Worm (Caenorhabditis elegans): Measurements from ENCODE around the gene C28D4.5.

Gene C28D4.5

ce11 chrIV:9756647-9757424 lies 10.2 kb upstream of the C28D4.5 start:
- TF ChIP-seq nhr-43 (tag; optimal IDR thresholded peaks at IDR 0.05; ENCODE audit: poor library complexity, severe bottlenecking) (peak; percentile 43), fkh-2 (tag; optimal IDR thresholded peaks at IDR 0.05) (no peak), lsy-12 (tag; optimal IDR thresholded peaks at IDR 0.05) (no peak), elt-1 (tag; optimal IDR thresholded peaks at IDR 0.05) (no peak), jun-1 (tag; optimal IDR thresholded peaks at IDR 0.05) (peak; percentile 44), nhr-11 (tag; optimal IDR thresholded peaks at IDR 0.05) (no peak), pha-4 (tag; optimal IDR thresholded peaks at IDR 0.05) (peak; percentile 71), nhr-76 (tag; optimal IDR thresholded peaks at IDR 0.05) (no peak), nhr-28 (tag; optimal IDR thresholded peaks at IDR 0.05) (no peak), zag-1 (tag; optimal IDR thresholded peaks at IDR 0.05) (no peak), ceh-9 (tag; optimal IDR thresholded peaks at IDR 0.05) (no peak), nhr-25 (tag; optimal IDR thresholded peaks at IDR 0.05) (peak; percentile 49), nfya-1 (tag; optimal IDR thresholded peaks at IDR 0.05; ENCODE audit: insufficient read depth) (peak; percentile 2), skn-1 (tag; optimal IDR thresholded peaks at IDR 0.05) (no peak), pqm-1 (tag; optimal IDR thresholded peaks at IDR 0.05) (peak; percentile 25), tbx-2 (tag; optimal IDR thresholded peaks at IDR 0.05) (no peak), R02D3.7 (tag; optimal IDR thresholded peaks at IDR 0.05) (no peak), unc-62 (GFP tag; optimal IDR thresholded peaks at IDR 0.05) (no peak), nhr-23 (tag; optimal IDR thresholded peaks at IDR 0.05) (peak; percentile 82), nhr-237 (tag; optimal IDR thresholded peaks at IDR 0.05) (no peak), nhr-12 (tag; optimal IDR thresholded peaks at IDR 0.05) (no peak), daf-12 (tag; optimal IDR thresholded peaks at IDR 0.05) (no peak), snpc-4 (tag; optimal IDR thresholded peaks at IDR 0.05) (no peak), hmg-11 (tag; optimal IDR thresholded peaks at IDR 0.05) (no peak), lin-15B (tag; optimal IDR thresholded peaks at IDR 0.05) (peak; percentile 0), elt-2 (tag; optimal IDR thresholded peaks at IDR 0.05) (peak; percentile 65), aly-2 (tag; optimal IDR thresholded peaks at IDR 0.05) (no peak), ceh-28 (tag; optimal IDR thresholded peaks at IDR 0.05) (peak; percentile 31)

- TF ChIP-seq elt-3 (tag; optimal IDR thresholded peaks at IDR 0.05) = peak in 1 of 3 experiments; percentile 84
- no peak for TF ChIP-seq R02D3.7 (tag; optimal IDR thresholded peaks at IDR 0.05)
Measured at ce11 chrIV:9755713-9756112, 9.1 kb upstream of the C28D4.5 start.

ce11 chrIV:9748342-9748741 lies 1.7 kb upstream of the C28D4.5 start, which contains the start of gene C28D4.8:
Gene C28D4.8, minus strand, starts transcription at chrIV:9748442.
- TF ChIP-seq ceh-9 (tag; optimal IDR thresholded peaks at IDR 0.05) (no peak), nhr-11 (tag; optimal IDR thresholded peaks at IDR 0.05) (no peak), fos-1 (tag; optimal IDR thresholded peaks at IDR 0.05) (no peak), egl-27 (tag; optimal IDR thresholded peaks at IDR 0.05) (no peak), R02D3.7 (tag; optimal IDR thresholded peaks at IDR 0.05) (no peak), ceh-28 (tag; optimal IDR thresholded peaks at IDR 0.05) (no peak), nhr-237 (tag; optimal IDR thresholded peaks at IDR 0.05) (no peak)

DNA sequence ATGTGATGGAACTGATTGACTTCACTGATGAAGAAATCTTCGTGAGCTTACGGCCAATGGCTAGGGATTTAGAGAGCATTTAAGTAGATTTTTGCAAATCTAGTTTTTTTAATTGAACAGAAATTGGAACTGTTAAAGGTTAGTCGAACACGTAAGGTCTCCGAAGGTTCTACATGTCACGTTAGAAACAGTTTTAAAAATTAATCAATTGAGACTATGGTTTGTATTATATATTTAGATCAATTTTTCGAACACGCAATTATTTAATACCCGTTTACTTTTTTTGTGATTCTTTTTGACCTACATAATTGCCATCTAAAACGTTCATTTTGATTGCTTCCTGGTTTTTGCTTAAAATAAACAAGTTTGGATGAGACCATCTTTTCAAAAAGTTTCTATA lies 1.8 kb downstream of the C28D4.5 start, which contains the start of gene C28D4.4:
Gene C28D4.4 (minus strand): TSS at position 101 of the 400 bp plus-strand sequence.
- no peak for TF ChIP-seq nhr-23 (tag; optimal IDR thresholded peaks at IDR 0.05)
- no peak for TF ChIP-seq egl-27 (tag; optimal IDR thresholded peaks at IDR 0.05)
- no peak for TF ChIP-seq ceh-82 (tag; optimal IDR thresholded peaks at IDR 0.05)
- TF ChIP-seq pha-4 (tag; optimal IDR thresholded peaks at IDR 0.05) = no peak
- no peak for TF ChIP-seq elt-1 (tag; optimal IDR thresholded peaks at IDR 0.05)
- TF ChIP-seq nhr-237 (tag; optimal IDR thresholded peaks at IDR 0.05) = no peak
- TF ChIP-seq tbx-2 (tag; optimal IDR thresholded peaks at IDR 0.05) = no peak
- no peak for TF ChIP-seq lsy-12 (tag; optimal IDR thresholded peaks at IDR 0.05)
- TF ChIP-seq lin-39 (tag; optimal IDR thresholded peaks at IDR 0.05) = no peak
- TF ChIP-seq aly-2 (tag; optimal IDR thresholded peaks at IDR 0.05) = no peak
- no peak for TF ChIP-seq nhr-25 (tag; optimal IDR thresholded peaks at IDR 0.05)
- TF ChIP-seq nhr-11 (tag; optimal IDR thresholded peaks at IDR 0.05) = no peak
- no peak for TF ChIP-seq jun-1 (tag; optimal IDR thresholded peaks at IDR 0.05)
- no peak for TF ChIP-seq nhr-67 (tag; optimal IDR thresholded peaks at IDR 0.05)
- TF ChIP-seq ceh-16 (tag; optimal IDR thresholded peaks at IDR 0.05) = no peak
- no peak for TF ChIP-seq ztf-11 (tag; optimal IDR thresholded peaks at IDR 0.05)
- TF ChIP-seq elt-3 (tag; optimal IDR thresholded peaks at IDR 0.05) = no peak

Measured in whole organism, L3 larva.